Fruit fly (Drosophila melanogaster): Measurements from ENCODE around the gene Iml1.
A peak's percentile ranks its signal among the peaks of the same experiment; 100 is the strongest.

Iml1 gene

DNA sequence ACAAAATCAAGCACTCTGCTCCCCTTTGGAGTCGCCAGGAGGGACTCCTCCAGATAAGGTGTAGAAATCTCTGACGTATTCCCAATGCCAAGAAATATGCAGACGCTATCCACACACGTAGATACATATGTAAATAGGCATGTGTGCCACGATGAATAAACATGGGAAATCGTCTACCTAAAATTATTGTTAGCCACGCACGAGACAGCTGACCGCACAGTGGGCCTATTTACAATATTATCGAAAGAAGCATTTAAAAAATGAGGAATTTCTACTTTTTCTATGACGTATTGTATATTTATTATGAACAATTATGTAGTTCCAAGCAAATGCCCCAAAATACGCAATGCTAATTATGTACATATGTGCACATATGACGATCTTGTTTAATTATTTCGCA is 15.3 kb upstream of the Iml1 start (continued):
- TF ChIP-seq sisA (GFP tag; IDR thresholded peaks at IDR 0.05) (no peak), CG7271 (tag; optimal IDR thresholded peaks at IDR 0.05) (no peak), Nf-YB (GFP tag; optimal IDR thresholded peaks at IDR 0.05) (no peak), CG4820 (GFP tag; optimal IDR thresholded peaks at IDR 0.05) (no peak), zen (tag; optimal IDR thresholded peaks at IDR 0.05) (no peak), CG2202 (tag; optimal IDR thresholded peaks at IDR 0.05) (no peak), MTF-1 (GFP tag; optimal IDR thresholded peaks at IDR 0.05; ENCODE audit: borderline replicate concordance) (no peak), B-H2 (GFP tag; optimal IDR thresholded peaks at IDR 0.05) (no peak), ato (GFP tag; IDR thresholded peaks at IDR 0.05; ENCODE audit: partially characterized antibody) (no peak), YL-1 (GFP tag; optimal IDR thresholded peaks at IDR 0.05) (no peak), dpn (GFP tag; optimal IDR thresholded peaks at IDR 0.05) (no peak), CG10209 (GFP tag; optimal IDR thresholded peaks at IDR 0.05) (no peak), CG4424 (GFP tag; optimal IDR thresholded peaks at IDR 0.05) (no peak), CG16815 (GFP tag; optimal IDR thresholded peaks at IDR 0.05) (no peak), Side (GFP tag; optimal IDR thresholded peaks at IDR 0.05) (no peak), CG18011 (GFP tag; optimal IDR thresholded peaks at IDR 0.05) (no peak), Pdp1 (GFP tag; optimal IDR thresholded peaks at IDR 0.05) (no peak), vvl (GFP tag; IDR thresholded peaks at IDR 0.05) (peak; percentile 96), CG1233 (GFP tag; optimal IDR thresholded peaks at IDR 0.05) (no peak), CG17361 (GFP tag; IDR thresholded peaks at IDR 0.05) (no peak), dimm (GFP tag; IDR thresholded peaks at IDR 0.05) (no peak), CG13123 (GFP tag; optimal IDR thresholded peaks at IDR 0.05) (no peak), tna (GFP tag; IDR thresholded peaks at IDR 0.05; ENCODE audit: partially characterized antibody) (no peak), CG10543 (GFP tag; optimal IDR thresholded peaks at IDR 0.05) (no peak), Scr (GFP tag; IDR thresholded peaks at IDR 0.05; ENCODE audit: partially characterized antibody) (0 out of 2 replicates have a peak, but pooled peaks have one; percentile 13), Lpt (GFP tag; optimal IDR thresholded peaks at IDR 0.05) (no peak), psq (GFP tag; optimal IDR thresholded peaks at IDR 0.05) (no peak), Poxn (GFP tag; IDR thresholded peaks at IDR 0.05) (no peak), H2.0 (GFP tag; IDR thresholded peaks at IDR 0.05) (no peak), wek (GFP tag; optimal IDR thresholded peaks at IDR 0.05) (peak; percentile 7), Gug (GFP tag; IDR thresholded peaks at IDR 0.05) (no peak), shn (GFP tag; optimal IDR thresholded peaks at IDR 0.05) (no peak), CG4282 (GFP tag; optimal IDR thresholded peaks at IDR 0.05) (peak; percentile 22), Bdp1 (GFP tag; optimal IDR thresholded peaks at IDR 0.05) (no peak), ems (GFP tag; optimal IDR thresholded peaks at IDR 0.05) (no peak), Dek (tag; optimal IDR thresholded peaks at IDR 0.05) (no peak), hb (GFP tag; IDR thresholded peaks at IDR 0.05; ENCODE audit: partially characterized antibody) (no peak), prd (optimal IDR thresholded peaks at IDR 0.05) (no peak), prd (GFP tag; IDR thresholded peaks at IDR 0.05) (peak; percentile 60), klu (GFP tag; IDR thresholded peaks at IDR 0.05) (no peak), CG3995 (GFP tag; optimal IDR thresholded peaks at IDR 0.05) (no peak), Hey (tag; optimal IDR thresholded peaks at IDR 0.05) (no peak), NfI (GFP tag; optimal IDR thresholded peaks at IDR 0.05) (no peak), ash1 (GFP tag; optimal IDR thresholded peaks at IDR 0.05) (no peak), CG31224 (GFP tag; IDR thresholded peaks at IDR 0.05) (no peak), lab (GFP tag; optimal IDR thresholded peaks at IDR 0.05) (peak; percentile 1), CG12219 (GFP tag; optimal IDR thresholded peaks at IDR 0.05) (no peak), cwo (GFP tag; optimal IDR thresholded peaks at IDR 0.05) (peak; percentile 84), sens-2 (GFP tag; IDR thresholded peaks at IDR 0.05) (no peak; the same call in 1 of the 2 replicates), CG2875 (GFP tag; optimal IDR thresholded peaks at IDR 0.05) (peak; percentile 33), Opbp (GFP tag; IDR thresholded peaks at IDR 0.05; ENCODE audit: partially characterized antibody) (no peak)

Data from whole organism, embryonic.